Worm (Caenorhabditis elegans) whole organism, young adult: Measurements from ENCODE around the gene W06G6.17.

Experiments
- B0261.1 ChIP-seq: sonication (generic microtip); optimal IDR thresholded peaks from 2 replicates; lab custom pipeline; 2016; ENCODE audit warnings: mild to moderate bottlenecking, missing genetic modification characterization, moderate library complexity, missing compliant biosample characterization
- C17E4.6 ChIP-seq: fragments of 200-800 bp; sonication (Bioruptor generic); IDR thresholded peaks from 2 replicates; pipeline ENCODE4 v1.3.6; 2022; ENCODE audit warnings: missing genetic modification reagents, missing genetic modification characterization, missing compliant biosample characterization
- F52B5.7 ChIP-seq: sonication (generic microtip); optimal IDR thresholded peaks from 2 replicates; lab custom pipeline; 2016; ENCODE audit warnings: mild to moderate bottlenecking, missing genetic modification characterization, missing compliant biosample characterization
- Y53F4B.3 ChIP-seq: fragments of 200-800 bp; sonication (Bioruptor generic); IDR thresholded peaks from 2 replicates; pipeline ENCODE4 v1.3.6; 2022; ENCODE audit warnings: missing genetic modification reagents, missing genetic modification characterization, missing compliant biosample characterization
- Y56A3A.18 ChIP-seq: fragments of 200-800 bp; sonication (Bioruptor generic); IDR thresholded peaks from 2 replicates; pipeline ENCODE4 v1.3.6; 2022; ENCODE audit warnings: missing genetic modification reagents, missing genetic modification characterization, missing compliant biosample characterization
- Y79H2A.3 ChIP-seq: fragments of 200-800 bp; sonication (Bioruptor generic); conservative IDR thresholded peaks from 2 replicates; pipeline ENCODE4 v1.3.6; 2022; ENCODE audit warnings: missing genetic modification reagents, missing genetic modification characterization, missing compliant biosample characterization
- ZK185.1 ChIP-seq: sonication (generic microtip); optimal IDR thresholded peaks from 2 replicates; lab custom pipeline; 2016; ENCODE audit warnings: mild to moderate bottlenecking, missing genetic modification characterization, missing compliant biosample characterization; ENCODE audit not compliant: poor library complexity, severe bottlenecking
- aptf-2 ChIP-seq: fragments of 200-800 bp; sonication (Bioruptor generic); conservative IDR thresholded peaks from 2 replicates; pipeline ENCODE4 v1.3.6; 2022; ENCODE audit warnings: missing genetic modification reagents, missing genetic modification characterization, missing compliant biosample characterization
- athp-1 ChIP-seq: sonication (generic microtip); optimal IDR thresholded peaks from 2 replicates; lab custom pipeline; 2017; ENCODE audit warnings: mild to moderate bottlenecking, missing genetic modification characterization, missing compliant biosample characterization
- attf-3 ChIP-seq: fragments of 200-800 bp; sonication (Bioruptor generic); conservative IDR thresholded peaks from 2 replicates; pipeline ENCODE4 v1.3.6; 2022; ENCODE audit warnings: missing genetic modification reagents, missing genetic modification characterization, missing compliant biosample characterization
- ceh-27 ChIP-seq: fragments of 200-800 bp; sonication (Bioruptor generic); optimal IDR thresholded peaks from 2 replicates; lab custom pipeline; 2018; ENCODE audit warnings: mild to moderate bottlenecking, missing genetic modification characterization, moderate library complexity, missing compliant biosample characterization
- ceh-91 ChIP-seq: fragments of 200-800 bp; sonication (Bioruptor generic); IDR thresholded peaks from 2 replicates; pipeline ENCODE4 v1.3.6; 2022; ENCODE audit warnings: missing genetic modification reagents, missing genetic modification characterization, missing compliant biosample characterization
- dox-1 ChIP-seq: fragments of 200-800 bp; sonication (Bioruptor generic); IDR thresholded peaks from 2 replicates; pipeline ENCODE4 v1.3.6; 2022; ENCODE audit warnings: missing genetic modification reagents, missing genetic modification characterization, missing compliant biosample characterization
- egl-18 ChIP-seq: fragments of 200-800 bp; sonication (Bioruptor generic); IDR thresholded peaks from 2 replicates; pipeline ENCODE4 v1.3.6; 2022; ENCODE audit warnings: missing genetic modification reagents, missing genetic modification characterization, missing compliant biosample characterization
- ekl-4 ChIP-seq: fragments of 200-800 bp; sonication (Bioruptor generic); IDR thresholded peaks from 2 replicates; pipeline ENCODE4 v1.3.6; 2022; ENCODE audit warnings: missing genetic modification reagents, missing genetic modification characterization, missing compliant biosample characterization
- him-1 ChIP-seq: sonication (generic microtip); optimal IDR thresholded peaks from 2 replicates; lab custom pipeline; 2016; ENCODE audit warnings: missing genotype, missing genetic modification reagents, missing genetic modification characterization, missing compliant biosample characterization
- hmg-20 ChIP-seq: fragments of 200-800 bp; sonication (Bioruptor generic); IDR thresholded peaks from 2 replicates; pipeline ENCODE4 v1.3.6; 2022; ENCODE audit warnings: missing genetic modification reagents, missing genetic modification characterization, missing compliant biosample characterization
- hrde-1 ChIP-seq: sonication (generic microtip); optimal IDR thresholded peaks from 2 replicates; lab custom pipeline; 2016; ENCODE audit warnings: missing genetic modification characterization, mild to moderate bottlenecking, missing compliant biosample characterization, moderate library complexity, missing genotype, missing genetic modification reagents, borderline replicate concordance
- let-526 ChIP-seq: fragments of 200-800 bp; sonication (Bioruptor generic); IDR thresholded peaks from 2 replicates; pipeline ENCODE4 v1.3.6; 2022; ENCODE audit warnings: missing genetic modification reagents, missing genetic modification characterization, missing compliant biosample characterization
- lin-40 ChIP-seq: sonication (generic microtip); optimal IDR thresholded peaks from 2 replicates; lab custom pipeline; 2016; ENCODE audit warnings: missing genetic modification characterization, mild to moderate bottlenecking, missing compliant biosample characterization, missing genotype, missing genetic modification reagents
- lin-54 ChIP-seq: fragments of 200-800 bp; sonication (Bioruptor generic); optimal IDR thresholded peaks from 2 replicates; lab custom pipeline; 2018; ENCODE audit warnings: mild to moderate bottlenecking, missing genetic modification characterization, missing compliant biosample characterization
- madf-6 ChIP-seq: fragments of 200-800 bp; sonication (Bioruptor generic); IDR thresholded peaks from 2 replicates; pipeline ENCODE4 v1.3.6; 2022; ENCODE audit warnings: missing genetic modification reagents, missing genetic modification characterization, missing compliant biosample characterization
- mel-28 ChIP-seq: sonication (generic microtip); optimal IDR thresholded peaks from 2 replicates; lab custom pipeline; 2016; ENCODE audit warnings: borderline replicate concordance, mild to moderate bottlenecking, missing genetic modification characterization, missing compliant biosample characterization
- nfya-2 ChIP-seq: fragments of 200-800 bp; sonication (Bioruptor generic); IDR thresholded peaks from 2 replicates; pipeline ENCODE4 v1.3.6; 2022; ENCODE audit warnings: missing genetic modification reagents, missing genetic modification characterization, missing compliant biosample characterization
- nfyb-1 ChIP-seq: fragments of 200-800 bp; sonication (Bioruptor generic); IDR thresholded peaks from 2 replicates; pipeline ENCODE4 v1.3.6; 2022; ENCODE audit warnings: missing genetic modification reagents, missing genetic modification characterization, missing compliant biosample characterization
- nhr-120 ChIP-seq: fragments of 200-800 bp; sonication (Bioruptor generic); IDR thresholded peaks from 2 replicates; pipeline ENCODE4 v1.3.6; 2022; ENCODE audit warnings: missing genetic modification characterization, missing compliant biosample characterization
- nhr-179 ChIP-seq: sonication (generic microtip); optimal IDR thresholded peaks from 2 replicates; lab custom pipeline; 2016; ENCODE audit warnings: mild to moderate bottlenecking, missing genetic modification characterization, missing compliant biosample characterization
- nhr-80 ChIP-seq: sonication (generic microtip); optimal IDR thresholded peaks from 2 replicates; lab custom pipeline; 2016; ENCODE audit warnings: missing genetic modification characterization, missing compliant biosample characterization
- rec-8 ChIP-seq, 2 experiments: sonication (generic microtip); optimal IDR thresholded peaks; 2 replicates each; lab custom pipeline; 2016; ENCODE audit warnings: mild to moderate bottlenecking in 2 of 2, missing genetic modification characterization in 2 of 2, missing genetic modification reagents in 2 of 2, missing genotype in 2 of 2, missing biosample characterization in 1 of 2, missing compliant biosample characterization in 1 of 2, moderate library complexity in 1 of 2
- sea-2 ChIP-seq: fragments of 200-800 bp; sonication (Bioruptor generic); IDR thresholded peaks from 2 replicates; pipeline ENCODE4 v1.3.6; 2022; ENCODE audit warnings: missing genetic modification characterization, missing compliant biosample characterization
- snpc-1.1 ChIP-seq: sonication (generic microtip); optimal IDR thresholded peaks from 2 replicates; lab custom pipeline; 2017; ENCODE audit warnings: missing genetic modification characterization, mild to moderate bottlenecking, missing compliant biosample characterization, antibody characterized with exemption, moderate library complexity, missing genotype, missing genetic modification reagents; ENCODE audit not compliant: insufficient read depth
- snpc-1.3 ChIP-seq: sonication (generic microtip); optimal IDR thresholded peaks from 2 replicates; lab custom pipeline; 2017; ENCODE audit warnings: missing genetic modification characterization, mild to moderate bottlenecking, missing compliant biosample characterization, antibody characterized with exemption, moderate library complexity, missing genotype, missing genetic modification reagents; ENCODE audit not compliant: insufficient read depth
- snpc-3.4 ChIP-seq: sonication (generic microtip); optimal IDR thresholded peaks from 2 replicates; lab custom pipeline; 2017; ENCODE audit warnings: missing genetic modification characterization, mild to moderate bottlenecking, missing compliant biosample characterization, antibody characterized with exemption, moderate library complexity, missing genotype, missing genetic modification reagents
- somi-1 ChIP-seq: fragments of 200-800 bp; sonication (Bioruptor generic); optimal IDR thresholded peaks from 2 replicates; lab custom pipeline; 2018; ENCODE audit warnings: mild to moderate bottlenecking, missing genetic modification characterization, missing compliant biosample characterization
- unc-62 ChIP-seq: fragments of 150-350 bp; optimal IDR thresholded peaks from 2 replicates; lab custom pipeline; 2014; ENCODE audit warnings: missing biosample characterization, missing genetic modification reagents, missing genetic modification characterization
- ztf-26 ChIP-seq: sonication (generic microtip); optimal IDR thresholded peaks from 2 replicates; lab custom pipeline; 2017; ENCODE audit warnings: missing genetic modification characterization, missing compliant biosample characterization
- ztf-28 ChIP-seq: fragments of 200-800 bp; sonication (Bioruptor generic); IDR thresholded peaks from 2 replicates; pipeline ENCODE4 v1.3.6; 2022; ENCODE audit warnings: missing genetic modification reagents, missing genetic modification characterization, missing compliant biosample characterization
- ztf-3 ChIP-seq: fragments of 200-800 bp; sonication (Bioruptor generic); optimal IDR thresholded peaks from 2 replicates; lab custom pipeline; 2018; ENCODE audit warnings: mild to moderate bottlenecking, missing genetic modification characterization, missing compliant biosample characterization

Gene W06G6.17

DNA sequence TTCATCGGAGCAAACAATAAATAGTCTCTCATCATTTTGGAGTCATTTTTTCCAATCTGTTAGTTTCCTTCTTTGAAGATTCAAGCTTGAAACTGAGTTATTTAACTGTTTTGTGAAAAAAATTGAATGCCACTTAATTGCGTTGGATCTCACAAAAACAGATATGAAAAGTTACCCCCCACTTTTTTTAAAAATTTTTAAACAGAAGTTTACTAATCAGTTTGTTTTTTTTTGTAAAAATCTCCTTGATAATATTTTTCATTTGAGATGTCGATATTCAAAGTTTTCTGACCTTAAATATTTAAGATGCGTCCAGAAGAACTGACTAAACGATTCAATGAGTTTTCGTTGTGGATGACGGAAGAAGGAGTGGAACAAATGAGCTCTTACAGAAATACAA, 38.7 kb downstream of the W06G6.17 start, which contains the start of gene Y32B12C.1:
TSS of gene Y32B12C.1 (plus strand) at position 301 of the 400 bp plus-strand sequence.
- TF ChIP-seq ceh-27, result no peak
- no peak for TF ChIP-seq attf-3 (GFP tag; lab: Robert Waterston, UW)
- no peak for TF ChIP-seq Y79H2A.3 (GFP tag; lab: Robert Waterston, UW)
- TF ChIP-seq nhr-179 (tag; lab: Kevin White, UChicago), result no peak
- TF ChIP-seq ZK185.1, result no peak
- TF ChIP-seq aptf-2, result no peak
- no peak for TF ChIP-seq nhr-120 (GFP tag; lab: Robert Waterston, UW)
- TF ChIP-seq lin-54, result no peak
- TF ChIP-seq Y56A3A.18 (GFP tag; lab: Robert Waterston, UW), result no peak
- no peak for TF ChIP-seq snpc-1.1
- no peak for TF ChIP-seq him-1 (tag; lab: Kevin White, UChicago)
- TF ChIP-seq unc-62 (GFP tag; lab: Kevin White, UChicago), result no peak
- TF ChIP-seq athp-1 (tag; lab: Kevin White, UChicago), result no peak
- no peak for TF ChIP-seq egl-18 (GFP tag; lab: Robert Waterston, UW)
- TF ChIP-seq B0261.1 (tag; lab: Kevin White, UChicago), result no peak
- TF ChIP-seq mel-28, result no peak
- no peak for TF ChIP-seq rec-8 (tag; optimal IDR thresholded peaks at IDR 0.05; lab: Kevin White, UChicago)
- TF ChIP-seq ztf-28 (GFP tag; lab: Robert Waterston, UW), result no peak

ce11 chrV:16605463-16605862, 39.6 kb downstream of the W06G6.17 start:
- peak; percentile 77 for TF ChIP-seq nhr-80 (tag; lab: Kevin White, UChicago)
- 0 out of 2 replicates have a peak, but pooled peaks have one; percentile 33 for TF ChIP-seq dox-1 (GFP tag; lab: Robert Waterston, UW)
- TF ChIP-seq C17E4.6 (GFP tag; lab: Robert Waterston, UW), result no peak

ce11 chrV:16604301-16604700, 40.8 kb downstream of the W06G6.17 start:
- no peak for TF ChIP-seq ztf-3 (GFP tag; lab: Kevin White, UChicago)
- TF ChIP-seq nhr-80 (tag; lab: Kevin White, UChicago), result peak; percentile 23

DNA sequence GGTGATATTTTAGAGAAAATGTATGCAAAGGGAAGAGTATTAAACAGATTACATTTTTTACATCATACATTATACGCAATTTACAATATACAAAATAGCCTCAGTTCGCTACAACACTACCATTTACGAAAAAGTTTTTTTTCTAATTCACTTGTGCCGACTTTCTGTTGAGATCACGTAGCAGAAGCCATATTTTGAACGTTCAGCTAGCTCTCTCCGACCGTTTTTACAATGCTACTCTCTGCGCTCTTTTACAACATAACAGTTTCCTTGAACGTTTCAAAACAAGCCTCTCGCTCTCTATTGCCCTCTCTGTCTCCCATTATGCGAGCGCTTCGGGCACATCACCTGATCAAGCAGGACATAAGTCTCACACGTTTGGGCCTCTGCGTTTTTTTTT, 41.9 kb downstream of the W06G6.17 start, which contains the start of gene T03E6.8:
TSS of gene T03E6.8 (minus strand) at position 101 of the 400 bp plus-strand sequence.
- no peak for TF ChIP-seq hmg-20 (GFP tag; lab: Robert Waterston, UW)
- no peak for TF ChIP-seq lin-40 (tag; lab: Kevin White, UChicago)
- TF ChIP-seq sea-2 (GFP tag; lab: Robert Waterston, UW), result no peak
- TF ChIP-seq nfyb-1 (GFP tag; lab: Robert Waterston, UW), result no peak
- TF ChIP-seq snpc-3.4 (tag; lab: Kevin White, UChicago), result no peak
- no peak for TF ChIP-seq ztf-26 (tag; lab: Kevin White, UChicago)
- TF ChIP-seq snpc-1.3 (tag; lab: Kevin White, UChicago), result no peak
- no peak for TF ChIP-seq C17E4.6 (GFP tag; lab: Robert Waterston, UW)
- no peak for TF ChIP-seq F52B5.7 (tag; lab: Kevin White, UChicago)
- TF ChIP-seq madf-6, result no peak
- no peak for TF ChIP-seq somi-1
- no peak for TF ChIP-seq ceh-91 (GFP tag; lab: Robert Waterston, UW)
- TF ChIP-seq ekl-4 (GFP tag; lab: Robert Waterston, UW), result no peak
- TF ChIP-seq let-526 (GFP tag; lab: Robert Waterston, UW), result no peak
- no peak for TF ChIP-seq nfya-2
- no peak for TF ChIP-seq hrde-1 (tag; lab: Kevin White, UChicago)
- no peak for TF ChIP-seq nhr-80 (tag; lab: Kevin White, UChicago)
- no peak for TF ChIP-seq Y53F4B.3
